Fruit fly (Drosophila melanogaster): Measurements from ENCODE around the gene scf.

Gene scf

DNA sequence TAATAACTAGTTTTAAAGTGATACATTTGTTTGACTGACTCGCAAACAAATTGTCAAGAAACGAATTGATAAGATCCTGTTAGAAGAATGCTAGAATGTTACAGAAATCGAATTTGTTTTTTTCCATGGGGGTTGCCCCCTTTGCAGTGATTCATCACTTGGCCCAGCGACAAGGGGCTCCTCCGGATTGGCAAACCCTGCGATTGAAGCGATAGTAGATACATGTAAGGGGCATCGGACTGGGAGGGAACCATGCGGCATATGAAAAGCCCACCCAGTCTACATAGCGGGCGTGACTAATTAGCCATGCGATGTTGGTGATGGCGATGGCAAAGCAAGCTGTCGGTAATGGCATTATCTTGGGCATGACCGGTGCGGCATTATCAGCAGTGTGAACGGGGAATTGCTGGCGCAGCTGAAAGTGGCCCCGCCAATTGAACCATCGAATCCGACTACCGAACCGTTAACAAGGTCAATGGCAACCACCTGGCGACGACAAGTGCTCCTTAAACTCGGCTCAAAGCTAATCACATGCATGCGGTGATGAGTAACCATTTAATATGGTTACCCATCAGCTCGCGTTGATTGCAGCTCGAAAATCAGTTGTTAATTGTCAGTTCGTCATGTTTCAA lies 48.6 kb downstream of the scf start (continued):
- peak; percentile 76 for TF ChIP-seq Ets65A (GFP tag)
- TF ChIP-seq Med (GFP tag), result peak; percentile 70
- TF ChIP-seq Scr (GFP tag; IDR thresholded peaks at IDR 0.05; ENCODE audit: partially characterized antibody), result peak; percentile 17; the same call in 1 of the 2 replicates
- peak; percentile 42 for TF ChIP-seq exex (tag; optimal IDR thresholded peaks at IDR 0.05)

dm6 chr3L:1348248-1348647 lies 49.8 kb downstream of the scf start:
- TF ChIP-seq CG11247 (GFP tag; IDR thresholded peaks at IDR 0.05) (no peak), fru (optimal IDR thresholded peaks at IDR 0.05) (no peak), CG15073 (GFP tag; optimal IDR thresholded peaks at IDR 0.05) (no peak), CG6689 (GFP tag; IDR thresholded peaks at IDR 0.05) (0 out of 2 replicates have a peak, but pooled peaks have one; percentile 18), hbn (GFP tag; IDR thresholded peaks at IDR 0.05; ENCODE audit: partially characterized antibody) (no peak), exex (tag; optimal IDR thresholded peaks at IDR 0.05) (no peak), Med (GFP tag) (peak; percentile 77), D19A (tag; optimal IDR thresholded peaks at IDR 0.05) (peak; percentile 82), CG1233 (GFP tag; optimal IDR thresholded peaks at IDR 0.05) (no peak), Ets65A (GFP tag) (peak; percentile 89), sens-2 (GFP tag; IDR thresholded peaks at IDR 0.05) (0 out of 2 replicates have a peak, but pooled peaks have one; percentile 5), CG1792 (GFP tag; optimal IDR thresholded peaks at IDR 0.05) (no peak), D (optimal IDR thresholded peaks at IDR 0.05) (no peak), D (GFP tag; optimal IDR thresholded peaks at IDR 0.05) (no peak), CG1603 (tag; optimal IDR thresholded peaks at IDR 0.05) (peak; percentile 23), trh (GFP tag; optimal IDR thresholded peaks at IDR 0.05) (no peak), YL-1 (GFP tag; optimal IDR thresholded peaks at IDR 0.05) (no peak), grn (GFP tag; optimal IDR thresholded peaks at IDR 0.05) (no peak), CG13424 (tag; optimal IDR thresholded peaks at IDR 0.05) (no peak), Lpt (GFP tag; optimal IDR thresholded peaks at IDR 0.05) (no peak), sob (GFP tag; IDR thresholded peaks at IDR 0.05) (no peak), ato (GFP tag; IDR thresholded peaks at IDR 0.05; ENCODE audit: partially characterized antibody) (no peak), CG12744 (GFP tag; optimal IDR thresholded peaks at IDR 0.05) (no peak), ci (GFP tag; IDR thresholded peaks at IDR 0.05) (peak; percentile 54; the same call in 1 of the 3 replicates), nom (GFP tag; optimal IDR thresholded peaks at IDR 0.05) (peak; percentile 1), ken (GFP tag; IDR thresholded peaks at IDR 0.05) (no peak), Poxn (GFP tag; IDR thresholded peaks at IDR 0.05) (no peak), CG12659 (GFP tag; optimal IDR thresholded peaks at IDR 0.05) (no peak), MTF-1 (GFP tag; optimal IDR thresholded peaks at IDR 0.05; ENCODE audit: borderline replicate concordance) (no peak), Gsc (GFP tag; IDR thresholded peaks at IDR 0.05) (0 out of 2 replicates have a peak, but pooled peaks have one; percentile 28), CG31224 (GFP tag; IDR thresholded peaks at IDR 0.05) (no peak), lab (GFP tag; optimal IDR thresholded peaks at IDR 0.05) (no peak), Xrp1 (GFP tag; IDR thresholded peaks at IDR 0.05) (no peak), jing (GFP tag; optimal IDR thresholded peaks at IDR 0.05) (no peak), sisA (GFP tag; IDR thresholded peaks at IDR 0.05) (no peak), CG15514 (GFP tag; optimal IDR thresholded peaks at IDR 0.05) (no peak), sr (GFP tag; IDR thresholded peaks at IDR 0.05) (no peak), Fer2 (tag; optimal IDR thresholded peaks at IDR 0.05) (no peak), Fer3 (tag; optimal IDR thresholded peaks at IDR 0.05) (no peak), nerfin-1 (tag; optimal IDR thresholded peaks at IDR 0.05) (no peak), Ptx1 (GFP tag; IDR thresholded peaks at IDR 0.05) (0 out of 2 replicates have a peak, but pooled peaks have one; percentile 29), CG1647 (GFP tag; optimal IDR thresholded peaks at IDR 0.05) (no peak), Awh (GFP tag; IDR thresholded peaks at IDR 0.05) (no peak), Adf1 (GFP tag; IDR thresholded peaks at IDR 0.05) (no peak), HLHmδ (GFP tag; optimal IDR thresholded peaks at IDR 0.05) (no peak), sens (GFP tag) (peak; percentile 74), zfh1 (GFP tag; IDR thresholded peaks at IDR 0.05) (0 out of 3 replicates have a peak, but pooled peaks have one; percentile 23), gt (GFP tag; IDR thresholded peaks at IDR 0.05) (no peak)
